Fruit fly (Drosophila melanogaster) whole organism, embryonic: Measurements from ENCODE around the gene CG3909.
A peak's percentile ranks its signal among the peaks of the same experiment; 100 is the strongest.

Experiments
- BtbVII ChIP-seq: fragments of 200-800 bp; sonication (Bioruptor generic); optimal IDR thresholded peaks from 3 replicates; lab custom pipeline; 2017; ENCODE audit warnings: missing biosample characterization, mild to moderate bottlenecking, missing genetic modification characterization
- Bteb2 ChIP-seq: fragments of 200-800 bp; sonication (Bioruptor generic); optimal IDR thresholded peaks from 2 replicates; lab custom pipeline; 2016; ENCODE audit warnings: missing biosample characterization, missing genetic modification characterization
- CG10147 ChIP-seq: fragments of 200-800 bp; sonication (Bioruptor generic); optimal IDR thresholded peaks from 2 replicates; lab custom pipeline; 2019; ENCODE audit warnings: missing biosample characterization, mild to moderate bottlenecking, missing genetic modification characterization, moderate library complexity
- CG1024 ChIP-seq: fragments of 200-800 bp; sonication (Bioruptor generic); IDR thresholded peaks from 2 replicates; pipeline ENCODE4 v1.3.6; 2022; ENCODE audit warnings: missing biosample characterization, missing genetic modification characterization
- CG12155 ChIP-seq: fragments of 200-800 bp; sonication (Bioruptor generic); optimal IDR thresholded peaks from 3 replicates; lab custom pipeline; 2016; ENCODE audit warnings: missing biosample characterization, missing genetic modification characterization
- CG13287 ChIP-seq: fragments of 200-800 bp; sonication (Bioruptor generic); IDR thresholded peaks from 2 replicates; pipeline ENCODE4 v1.3.6; 2022; ENCODE audit warnings: missing biosample characterization, missing genetic modification characterization; ENCODE audit not compliant: partially characterized antibody
- CG13424 ChIP-seq: fragments of 200-800 bp; sonication (Bioruptor generic); optimal IDR thresholded peaks from 2 replicates; lab custom pipeline; 2019; ENCODE audit warnings: missing biosample characterization, mild to moderate bottlenecking, missing genetic modification characterization, moderate library complexity
- CG14441 ChIP-seq: fragments of 200-800 bp; sonication (Bioruptor generic); IDR thresholded peaks from 2 replicates; pipeline ENCODE4 v1.3.6; 2022; ENCODE audit warnings: missing biosample characterization, missing genetic modification characterization
- CG17186 ChIP-seq: fragments of 200-800 bp; sonication (Bioruptor generic); optimal IDR thresholded peaks from 3 replicates; lab custom pipeline; 2017; ENCODE audit warnings: missing biosample characterization, missing genetic modification reagents, missing genetic modification characterization
- CG17361 ChIP-seq: fragments of 200-800 bp; sonication (Bioruptor generic); IDR thresholded peaks from 3 replicates; pipeline ENCODE4 v1.3.6; 2022; ENCODE audit warnings: missing biosample characterization, missing genetic modification characterization
- CG17385 ChIP-seq: fragments of 200-800 bp; sonication (Bioruptor generic); optimal IDR thresholded peaks from 3 replicates; lab custom pipeline; 2018; ENCODE audit warnings: missing biosample characterization, mild to moderate bottlenecking, missing genetic modification characterization
- CG17612 ChIP-seq: fragments of 200-800 bp; sonication (Bioruptor generic); IDR thresholded peaks from 2 replicates; pipeline ENCODE4 v1.3.6; 2022; ENCODE audit warnings: missing biosample characterization, missing genetic modification characterization
- CG18011 ChIP-seq: fragments of 200-800 bp; sonication (Bioruptor generic); optimal IDR thresholded peaks from 2 replicates; lab custom pipeline; 2017; ENCODE audit warnings: missing biosample characterization, missing genetic modification characterization, mild to moderate bottlenecking, moderate library complexity, missing genotype
- CG2120 ChIP-seq: fragments of 200-800 bp; sonication (Bioruptor generic); optimal IDR thresholded peaks from 3 replicates; lab custom pipeline; 2016; ENCODE audit warnings: missing biosample characterization, missing genetic modification characterization
- CG31224 ChIP-seq: fragments of 200-800 bp; sonication (Bioruptor generic); IDR thresholded peaks from 2 replicates; pipeline ENCODE4 v1.3.6; 2022; ENCODE audit warnings: missing biosample characterization, missing genetic modification characterization
- CG3163 ChIP-seq: fragments of 200-800 bp; sonication (Bioruptor generic); optimal IDR thresholded peaks from 3 replicates; lab custom pipeline; 2016; ENCODE audit warnings: missing biosample characterization, missing genetic modification characterization
- CG3726 ChIP-seq: fragments of 200-800 bp; sonication (Bioruptor generic); IDR thresholded peaks from 3 replicates; pipeline ENCODE4, ENCODE4 v1.3.6; 2022; ENCODE audit warnings: missing biosample characterization, missing genetic modification characterization
- CG4282 ChIP-seq: fragments of 200-800 bp; sonication (Bioruptor generic); optimal IDR thresholded peaks from 2 replicates; lab custom pipeline; 2016; ENCODE audit warnings: missing biosample characterization, missing genetic modification characterization
- CG6765 ChIP-seq: fragments of 200-800 bp; sonication (Bioruptor generic); optimal IDR thresholded peaks from 3 replicates; lab custom pipeline; 2017; ENCODE audit warnings: missing biosample characterization, mild to moderate bottlenecking, missing genetic modification characterization
- CG9215 ChIP-seq: fragments of 200-800 bp; sonication (Bioruptor generic); IDR thresholded peaks from 2 replicates; pipeline ENCODE4 v1.3.6; 2022; ENCODE audit warnings: missing biosample characterization, missing genetic modification characterization
- Camta ChIP-seq: fragments of 200-800 bp; sonication (Bioruptor generic); optimal IDR thresholded peaks from 2 replicates; lab custom pipeline; 2016; ENCODE audit warnings: missing biosample characterization, missing genetic modification characterization
- Dek ChIP-seq: fragments of 200-800 bp; sonication (Bioruptor generic); optimal IDR thresholded peaks from 3 replicates; lab custom pipeline; 2019; ENCODE audit warnings: missing biosample characterization, mild to moderate bottlenecking, missing genetic modification characterization, moderate library complexity
- Dip2 ChIP-seq: fragments of 200-800 bp; sonication (Bioruptor generic); IDR thresholded peaks from 2 replicates; pipeline ENCODE4 v1.3.6; 2022; ENCODE audit warnings: missing biosample characterization, missing genetic modification characterization
- Dref ChIP-seq: fragments of 200-800 bp; sonication (Bioruptor generic); IDR thresholded peaks from 2 replicates; pipeline ENCODE4 v1.3.6; 2022; ENCODE audit warnings: missing biosample characterization, missing genetic modification characterization
- E2f2 ChIP-seq: fragments of 200-800 bp; sonication (Bioruptor generic); IDR thresholded peaks from 2 replicates; pipeline ENCODE4 v1.3.6; 2022; ENCODE audit warnings: missing biosample characterization, missing genetic modification characterization
- Ets97D ChIP-seq: fragments of 200-800 bp; sonication (Bioruptor generic); optimal IDR thresholded peaks from 3 replicates; lab custom pipeline; 2016; ENCODE audit warnings: missing biosample characterization, missing genetic modification characterization
- GATAe ChIP-seq: fragments of 200-800 bp; sonication (Bioruptor generic); conservative IDR thresholded peaks from 2 replicates; pipeline ENCODE4 v1.3.6; 2022; ENCODE audit warnings: missing biosample characterization, missing genetic modification characterization
- NFAT ChIP-seq: fragments of 200-800 bp; sonication (Bioruptor generic); IDR thresholded peaks from 2 replicates; pipeline ENCODE4 v1.3.6; 2022; ENCODE audit warnings: missing biosample characterization, missing genetic modification characterization
- Six4 ChIP-seq: fragments of 200-800 bp; sonication (Bioruptor generic); optimal IDR thresholded peaks from 2 replicates; lab custom pipeline; 2016; ENCODE audit warnings: missing biosample characterization, missing genetic modification characterization
- Sry-δ ChIP-seq: fragments of 200-800 bp; sonication (Bioruptor generic); optimal IDR thresholded peaks from 2 replicates; lab custom pipeline; 2016; ENCODE audit warnings: missing biosample characterization, missing genetic modification characterization
- Stat92E ChIP-seq, 3 experiments: fragments of >200 bp in 2 of 3; fragments of 200-800 bp in 1 of 3; sonication (Bioruptor generic) in 1 of 3; optimal IDR thresholded peaks; 2 replicates each; lab custom pipeline; 2017 to 2019; ENCODE audit warnings: missing biosample characterization in 3 of 3, missing genetic modification characterization in 3 of 3, mild to moderate bottlenecking in 1 of 3, moderate library complexity in 1 of 3
- ap ChIP-seq: fragments of 200-800 bp; sonication (Bioruptor generic); IDR thresholded peaks from 2 replicates; pipeline ENCODE4 v1.3.6; 2022; ENCODE audit warnings: missing biosample characterization, missing genetic modification characterization
- bbx ChIP-seq: fragments of 200-800 bp; sonication (Bioruptor generic); IDR thresholded peaks from 2 replicates; pipeline ENCODE4 v1.3.6; 2022; ENCODE audit warnings: missing biosample characterization, missing genetic modification characterization; ENCODE audit not compliant: partially characterized antibody
- caup ChIP-seq: fragments of 200-800 bp; sonication (Bioruptor generic); optimal IDR thresholded peaks from 3 replicates; lab custom pipeline; 2017; ENCODE audit warnings: missing biosample characterization, mild to moderate bottlenecking, missing genetic modification characterization, moderate library complexity; ENCODE audit not compliant: severe bottlenecking
- dati ChIP-seq: fragments of 200-800 bp; sonication (Bioruptor generic); IDR thresholded peaks from 2 replicates; pipeline ENCODE4 v1.3.6; 2022; ENCODE audit warnings: missing biosample characterization, missing genetic modification characterization
- dimm ChIP-seq: fragments of 200-800 bp; sonication (Bioruptor generic); IDR thresholded peaks from 2 replicates; pipeline ENCODE4 v1.3.6; 2022; ENCODE audit warnings: missing biosample characterization, missing genetic modification characterization
- dm ChIP-seq: fragments of 200-800 bp; sonication (Bioruptor generic); optimal IDR thresholded peaks from 3 replicates; lab custom pipeline; 2016; ENCODE audit warnings: missing biosample characterization, missing genetic modification characterization
- ems ChIP-seq: fragments of 200-800 bp; sonication (Bioruptor generic); optimal IDR thresholded peaks from 3 replicates; lab custom pipeline; 2016; ENCODE audit warnings: missing biosample characterization, missing genetic modification characterization
- fu2 ChIP-seq: fragments of 200-800 bp; sonication (Bioruptor generic); optimal IDR thresholded peaks from 2 replicates; lab custom pipeline; 2016; ENCODE audit warnings: missing biosample characterization, missing genetic modification characterization
- hth ChIP-seq: fragments of >200 bp; optimal IDR thresholded peaks from 2 replicates; lab custom pipeline; 2017; ENCODE audit warnings: inconsistent platforms
- jigr1 ChIP-seq: fragments of 200-800 bp; sonication (Bioruptor generic); IDR thresholded peaks from 3 replicates; pipeline ENCODE4 v1.3.6; 2022; ENCODE audit warnings: missing biosample characterization, missing genetic modification characterization
- lmd ChIP-seq: fragments of 200-800 bp; sonication (Bioruptor generic); IDR thresholded peaks from 2 replicates; pipeline ENCODE4 v1.3.6; 2022; ENCODE audit warnings: missing biosample characterization, missing genetic modification characterization
- mld ChIP-seq: fragments of 200-800 bp; sonication (Bioruptor generic); IDR thresholded peaks from 3 replicates; pipeline ENCODE4 v1.3.6; 2022; ENCODE audit warnings: missing biosample characterization, missing genetic modification characterization; ENCODE audit not compliant: partially characterized antibody
- nerfin-2 ChIP-seq: fragments of 200-800 bp; sonication (Bioruptor generic); IDR thresholded peaks from 2 replicates; pipeline ENCODE4 v1.3.6; 2022; ENCODE audit warnings: missing biosample characterization, missing genetic modification characterization; ENCODE audit not compliant: partially characterized antibody
- otp ChIP-seq: fragments of 200-800 bp; sonication (Bioruptor generic); IDR thresholded peaks from 3 replicates; pipeline ENCODE4, ENCODE4 v1.3.6; 2022; ENCODE audit warnings: missing biosample characterization, missing genetic modification characterization
- pnt ChIP-seq: fragments of 200-800 bp; sonication (Bioruptor generic); optimal IDR thresholded peaks from 3 replicates; lab custom pipeline; 2016; ENCODE audit warnings: missing biosample characterization, missing genetic modification characterization
- sob ChIP-seq: fragments of 200-800 bp; sonication (Bioruptor generic); IDR thresholded peaks from 2 replicates; pipeline ENCODE4 v1.3.6; 2022; ENCODE audit warnings: missing biosample characterization, missing genetic modification characterization
- sqz ChIP-seq: fragments of 200-800 bp; sonication (Bioruptor generic); optimal IDR thresholded peaks from 3 replicates; lab custom pipeline; 2018; ENCODE audit warnings: missing biosample characterization, mild to moderate bottlenecking, missing genetic modification characterization
- tap ChIP-seq: fragments of 200-800 bp; optimal IDR thresholded peaks from 3 replicates; lab custom pipeline; 2019; ENCODE audit warnings: missing biosample characterization, mild to moderate bottlenecking, missing genetic modification characterization, moderate library complexity
- tio ChIP-seq: fragments of 200-800 bp; sonication (Bioruptor generic); optimal IDR thresholded peaks from 2 replicates; lab custom pipeline; 2017; ENCODE audit warnings: missing biosample characterization, missing genetic modification characterization, inconsistent platforms
- yki ChIP-seq: fragments of >200 bp; optimal IDR thresholded peaks from 3 replicates; lab custom pipeline; 2018

The CG3909 gene

dm6 chr3R:10024032-10024712 lies 18.9 kb upstream of the CG3909 start (continued):
- peak; percentile 40 for TF ChIP-seq Dek (tag; lab: Kevin White, UChicago)
- TF ChIP-seq Dip2, result no peak
- peak; percentile 62 for TF ChIP-seq CG14441 (GFP tag; lab: Robert Waterston, UW)
- no peak for TF ChIP-seq bbx (GFP tag; lab: Robert Waterston, UW)
- no peak for TF ChIP-seq CG17612 (GFP tag; lab: Robert Waterston, UW)
- no peak for TF ChIP-seq CG1024 (GFP tag; lab: Robert Waterston, UW)
- no peak for TF ChIP-seq ems
- no peak for TF ChIP-seq CG17361 (GFP tag; lab: Robert Waterston, UW)
- TF ChIP-seq lmd, result peak; percentile 46; the same call in 1 of the 2 replicates
- no peak for TF ChIP-seq Six4 (GFP tag; lab: Kevin White, UChicago)
- TF ChIP-seq BtbVII, result peak; percentile 46
- no peak for TF ChIP-seq mld (GFP tag; lab: Robert Waterston, UW)
- TF ChIP-seq Dref (GFP tag; lab: Robert Waterston, UW), result no peak
- no peak for TF ChIP-seq dimm (GFP tag; lab: Robert Waterston, UW)
- no peak for TF ChIP-seq CG17385 (GFP tag; lab: Kevin White, UChicago)
- TF ChIP-seq CG4282 (GFP tag; lab: Kevin White, UChicago), result no peak
- no peak for TF ChIP-seq dm (GFP tag; lab: Kevin White, UChicago)
- TF ChIP-seq pnt (GFP tag; lab: Kevin White, UChicago), result peak; percentile 5
- no peak for TF ChIP-seq Sry-δ (GFP tag; lab: Kevin White, UChicago)
- TF ChIP-seq Camta, result no peak
- TF ChIP-seq ap, result no peak
- TF ChIP-seq CG3726 (GFP tag; lab: Robert Waterston, UW), result no peak
- no peak for TF ChIP-seq tap
- 0 out of 2 replicates have a peak, but pooled peaks have one; percentile 22 for TF ChIP-seq CG9215
- no peak for TF ChIP-seq caup (GFP tag; lab: Kevin White, UChicago)
- no peak for TF ChIP-seq CG13424 (tag; lab: Kevin White, UChicago)
- TF ChIP-seq CG3163 (GFP tag; lab: Kevin White, UChicago), result no peak
- TF ChIP-seq yki (lab: Kevin White, UChicago), result no peak
- no peak for TF ChIP-seq CG10147 (GFP tag; lab: Kevin White, UChicago)
- peak; percentile 80 for TF ChIP-seq CG2120 (GFP tag; lab: Kevin White, UChicago)
- no peak for TF ChIP-seq hth
- no peak for TF ChIP-seq nerfin-2
- peak; percentile 54 for TF ChIP-seq NFAT (GFP tag; lab: Robert Waterston, UW)
- TF ChIP-seq jigr1 (GFP tag; lab: Robert Waterston, UW), result no peak
- TF ChIP-seq Bteb2, result no peak
- peak; percentile 67 for TF ChIP-seq sob (GFP tag; lab: Robert Waterston, UW)
- TF ChIP-seq CG17186 (GFP tag; lab: Kevin White, UChicago), result no peak
- TF ChIP-seq Ets97D (GFP tag; lab: Kevin White, UChicago), result no peak
- TF ChIP-seq dati, result no peak
- 0 out of 2 replicates have a peak, but pooled peaks have one; percentile 16 for TF ChIP-seq CG31224 (GFP tag; lab: Robert Waterston, UW)
- TF ChIP-seq otp (GFP tag; lab: Robert Waterston, UW), result 0 out of 3 replicates have a peak, but pooled peaks have one; percentile 21
- TF ChIP-seq CG18011, result no peak
- TF ChIP-seq CG12155 (GFP tag; lab: Kevin White, UChicago), result no peak
- no peak for TF ChIP-seq E2f2
- no peak for TF ChIP-seq GATAe (GFP tag; lab: Robert Waterston, UW)
- peak; percentile 55 for TF ChIP-seq CG6765 (GFP tag; lab: Kevin White, UChicago)
- TF ChIP-seq fu2 (GFP tag; lab: Kevin White, UChicago), result peak; percentile 21
- TF ChIP-seq CG13287 (GFP tag; lab: Robert Waterston, UW), result no peak
- TF ChIP-seq sqz (GFP tag; lab: Kevin White, UChicago), result no peak
- no peak for TF ChIP-seq Stat92E (GFP tag; optimal IDR thresholded peaks at IDR 0.05; lab: Kevin White, UChicago)
- TF ChIP-seq tio, result no peak
